Fruit fly (Drosophila melanogaster): ENCODE measurements around the gene Bicra.

Bicra gene

DNA sequence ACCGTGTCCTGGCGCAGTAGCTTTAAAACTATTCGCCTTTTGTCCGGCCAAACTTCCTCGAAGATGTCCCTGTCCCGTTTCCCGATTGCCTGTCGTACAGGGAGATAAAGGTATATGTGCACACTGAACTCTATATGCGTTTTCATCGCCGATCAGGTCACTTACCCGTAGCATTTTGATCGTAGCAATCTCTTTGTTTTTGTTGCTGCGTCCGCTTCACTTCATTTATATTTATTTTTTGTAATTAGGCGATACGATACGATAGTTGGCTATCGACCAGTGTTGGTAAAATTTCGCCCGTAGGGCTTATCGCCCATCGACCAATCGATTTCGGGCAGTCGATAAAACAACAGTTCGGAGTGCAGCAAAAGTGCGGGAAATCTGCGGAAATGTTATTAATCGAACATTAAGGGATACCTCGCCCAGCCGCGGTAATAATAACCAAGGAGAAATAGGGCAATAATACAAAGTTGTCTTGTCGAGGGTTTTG lies at the start of gene Bicra, which contains the start of gene Cul5:
Gene Bicra (plus strand): TSS at position 324 of the 490 bp plus-strand sequence.
Gene Cul5 (minus strand): TSS at position 259 of the 490 bp plus-strand sequence.
- TF ChIP-seq CG17801 (GFP tag; optimal IDR thresholded peaks at IDR 0.05; ENCODE audit: partially characterized antibody) = peak; percentile 67

DNA sequence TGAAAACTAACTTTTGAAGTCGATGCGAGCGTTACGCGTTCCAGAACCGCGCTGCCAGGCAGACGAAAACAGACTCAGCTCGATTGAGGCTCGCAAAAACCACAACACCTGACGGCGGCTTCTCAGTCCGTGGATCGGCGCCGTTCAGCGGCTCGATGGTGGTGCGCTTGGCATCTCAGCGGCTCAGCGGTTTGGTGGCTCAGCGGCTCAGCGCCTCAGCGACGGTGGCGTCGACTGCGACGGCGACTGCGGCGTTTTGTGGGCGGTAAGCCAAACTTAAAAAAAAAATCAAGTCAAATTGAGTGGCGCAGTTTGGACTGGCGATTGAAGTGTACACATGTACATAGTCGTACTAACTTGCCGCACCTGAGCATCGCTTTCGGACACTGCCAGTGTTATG lies 42.5 kb upstream of the Bicra start, which contains the start of gene wat:
Gene wat (minus strand): TSS at position 41 of the 400 bp plus-strand sequence.
- TF ChIP-seq CG17801 (GFP tag; optimal IDR thresholded peaks at IDR 0.05; ENCODE audit: partially characterized antibody) = no peak

DNA sequence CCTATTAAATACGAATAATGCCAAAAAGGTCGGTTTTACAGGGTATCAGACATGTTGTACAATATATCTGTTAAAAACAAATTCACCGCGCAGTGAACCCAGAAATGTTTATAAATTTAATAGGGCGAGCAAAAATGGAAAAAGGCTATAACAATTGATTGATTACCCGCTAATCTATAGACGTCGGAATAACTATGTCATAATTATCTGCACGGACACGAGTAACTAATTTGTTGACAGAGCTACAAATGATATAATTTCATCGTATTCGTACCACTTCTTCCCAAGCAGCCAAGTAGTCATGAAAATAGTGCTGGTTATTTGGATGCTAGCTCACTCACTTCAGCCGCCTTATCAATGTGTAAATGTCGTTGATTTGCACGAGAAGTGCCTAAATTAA lies 38.2 kb upstream of the Bicra start, which contains the start of gene CG14518:
Gene CG14518 (plus strand): TSS at position 301 of the 400 bp plus-strand sequence.
- TF ChIP-seq CG17801 (GFP tag; optimal IDR thresholded peaks at IDR 0.05; ENCODE audit: partially characterized antibody) = no peak

DNA sequence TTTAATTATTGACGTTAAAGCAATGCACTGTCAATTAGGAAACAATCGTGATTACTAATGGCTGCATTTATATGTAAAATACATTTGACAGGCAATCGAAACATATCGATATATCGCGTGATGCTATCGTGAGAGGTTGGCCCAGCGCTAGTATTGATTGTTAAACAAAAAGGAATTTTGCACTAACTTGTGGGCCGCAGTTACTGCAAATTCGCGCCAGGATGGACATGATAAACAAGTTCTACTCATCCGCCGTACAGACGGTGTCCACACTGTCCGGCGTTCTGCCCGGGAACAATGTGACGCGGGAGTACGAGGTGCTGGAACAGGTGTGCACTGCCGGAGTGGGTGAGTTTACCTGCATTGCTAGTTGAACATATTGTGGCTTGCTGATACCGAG lies 35.7 kb upstream of the Bicra start, which contains the start of the genes eIF4E6 and CG1951:
Gene eIF4E6 (minus strand): TSS at position 53 of the 400 bp plus-strand sequence.
Gene CG1951 (plus strand): TSS at position 115 of the 400 bp plus-strand sequence.
- peak; percentile 32 for TF ChIP-seq CG17801 (GFP tag; optimal IDR thresholded peaks at IDR 0.05; ENCODE audit: partially characterized antibody)

DNA sequence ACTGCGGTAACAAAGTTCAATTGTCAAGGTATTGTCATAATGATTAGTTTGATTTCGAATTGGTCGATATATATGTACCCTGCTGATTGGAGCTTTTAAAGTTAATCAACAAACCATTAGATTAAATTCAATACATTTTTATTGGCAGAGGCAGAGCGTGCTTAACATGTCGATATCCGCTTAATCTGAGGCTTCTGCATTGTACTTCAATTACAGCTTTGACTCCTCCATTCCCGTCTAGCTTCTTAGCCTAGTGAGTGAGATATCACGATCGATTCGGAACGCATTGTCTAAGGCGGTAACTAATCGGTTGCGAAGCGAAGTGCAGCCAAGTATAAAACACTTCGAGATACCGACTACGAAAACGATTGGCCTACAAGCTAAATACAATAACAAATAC lies 30.3 kb upstream of the Bicra start, which contains the start of gene Ssl2:
Gene Ssl2 (minus strand): TSS at position 101 of the 400 bp plus-strand sequence.
- no peak for TF ChIP-seq CG17801 (GFP tag; optimal IDR thresholded peaks at IDR 0.05; ENCODE audit: partially characterized antibody)

DNA sequence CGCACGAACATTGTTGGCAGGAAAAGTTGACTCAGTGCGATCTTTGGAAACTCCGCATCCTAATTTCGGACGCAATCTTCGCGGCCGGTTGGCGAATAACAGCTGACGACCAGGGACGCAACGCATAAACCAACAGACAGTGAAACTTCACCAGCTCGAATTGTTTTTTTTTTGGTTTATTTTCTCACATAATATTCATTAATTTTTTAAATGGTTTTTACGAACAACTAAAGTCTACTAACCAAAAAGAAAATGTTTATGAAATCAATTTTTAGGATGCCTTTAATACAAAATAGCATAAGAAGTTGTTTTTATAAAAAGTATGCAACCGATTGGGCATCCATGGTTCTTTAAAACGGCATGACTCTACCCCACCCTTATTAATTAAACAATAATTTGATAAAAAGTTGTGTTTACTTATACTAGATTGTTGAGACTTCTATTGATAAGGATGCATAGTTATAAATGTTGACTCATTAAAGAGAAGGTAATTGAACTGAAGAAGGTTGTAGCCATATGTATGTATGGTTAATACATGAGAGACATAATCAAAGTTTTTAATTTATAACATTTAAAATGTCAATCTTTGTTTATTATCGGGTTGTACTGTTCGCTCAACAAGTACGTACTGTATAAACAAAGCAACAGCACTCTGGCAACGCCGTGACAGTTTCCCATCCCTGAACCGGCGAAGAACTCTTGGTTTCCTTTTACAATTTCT lies 28.8 kb upstream of the Bicra start, which contains the start of the genes beta4GalNAcTB and Cpsf100:
Gene beta4GalNAcTB (minus strand): TSS at position 100 of the 721 bp plus-strand sequence.
Gene Cpsf100 (plus strand): TSS at position 665 of the 721 bp plus-strand sequence.
- TF ChIP-seq CG17801 (GFP tag; optimal IDR thresholded peaks at IDR 0.05; ENCODE audit: partially characterized antibody) = peak; percentile 40

DNA sequence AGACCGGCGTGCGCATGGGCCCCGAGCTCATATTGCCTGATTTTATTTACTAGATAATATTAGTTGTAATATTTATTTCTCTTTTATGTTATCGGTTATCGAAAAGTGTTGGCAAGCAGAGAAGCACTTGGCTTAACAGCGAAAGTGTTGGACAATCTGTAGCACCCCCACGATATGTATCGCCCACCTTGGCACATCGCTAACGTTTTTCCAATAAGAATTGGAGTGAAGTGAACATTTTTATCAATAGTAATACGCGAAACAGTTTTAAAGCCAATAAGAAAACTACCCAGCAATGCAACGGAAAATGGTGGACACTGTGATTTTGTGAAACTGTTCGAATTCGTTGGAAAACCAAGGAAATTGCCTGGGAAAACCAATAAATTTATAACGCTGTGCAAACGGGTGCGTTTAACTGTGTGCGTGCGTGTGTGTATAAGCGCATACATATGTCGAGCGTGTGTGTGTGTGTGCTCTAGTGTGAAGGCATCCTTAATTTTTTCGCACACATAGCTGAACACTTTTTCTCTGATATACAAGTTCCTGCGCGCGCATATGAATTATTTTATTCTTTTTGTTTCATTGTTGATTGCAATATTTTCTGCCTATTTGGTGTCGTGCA lies 23.8 kb upstream of the Bicra start, which contains the start of the genes Slu7 and Pkc98E:
Gene Slu7 (minus strand): TSS at position 112 of the 622 bp plus-strand sequence.
Gene Pkc98E (plus strand): TSS at position 197 of the 622 bp plus-strand sequence.
- peak; percentile 50 for TF ChIP-seq CG17801 (GFP tag; optimal IDR thresholded peaks at IDR 0.05; ENCODE audit: partially characterized antibody)

DNA sequence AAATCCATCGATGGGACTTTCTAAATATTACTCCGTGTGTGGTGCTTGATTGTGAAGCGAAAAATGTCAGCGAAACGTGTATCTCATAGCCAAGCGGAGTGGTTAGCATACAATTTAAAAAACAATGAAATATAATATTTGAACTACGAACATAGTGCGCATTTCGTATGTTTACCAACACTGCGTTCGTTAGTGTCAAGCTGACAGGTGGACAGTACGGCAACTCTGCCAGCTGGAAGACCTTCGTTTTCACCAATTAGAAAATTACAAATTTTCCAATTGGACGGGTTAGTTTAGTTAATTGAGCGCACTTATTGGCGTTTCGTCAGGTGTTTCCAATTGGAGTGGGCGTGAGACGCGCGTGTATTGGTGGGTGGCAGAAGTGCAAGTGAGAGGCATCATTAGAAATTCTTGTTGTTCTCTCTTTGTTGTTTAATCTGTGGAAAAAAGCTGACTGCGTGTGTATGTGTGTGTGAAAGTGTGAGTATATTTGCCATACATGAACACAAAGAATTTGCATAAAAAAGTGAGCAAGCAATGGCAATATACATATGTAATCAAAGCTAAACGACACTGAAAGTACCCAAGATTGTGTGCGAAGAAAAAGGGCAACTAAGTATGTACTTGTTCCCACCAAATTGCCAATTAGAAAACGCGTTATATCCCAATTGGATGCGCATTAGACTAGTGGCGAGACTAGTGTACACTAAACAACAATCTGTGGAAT lies 23.0 kb upstream of the Bicra start:
- peak; percentile 20 for TF ChIP-seq CG17801 (GFP tag; optimal IDR thresholded peaks at IDR 0.05; ENCODE audit: partially characterized antibody)

DNA sequence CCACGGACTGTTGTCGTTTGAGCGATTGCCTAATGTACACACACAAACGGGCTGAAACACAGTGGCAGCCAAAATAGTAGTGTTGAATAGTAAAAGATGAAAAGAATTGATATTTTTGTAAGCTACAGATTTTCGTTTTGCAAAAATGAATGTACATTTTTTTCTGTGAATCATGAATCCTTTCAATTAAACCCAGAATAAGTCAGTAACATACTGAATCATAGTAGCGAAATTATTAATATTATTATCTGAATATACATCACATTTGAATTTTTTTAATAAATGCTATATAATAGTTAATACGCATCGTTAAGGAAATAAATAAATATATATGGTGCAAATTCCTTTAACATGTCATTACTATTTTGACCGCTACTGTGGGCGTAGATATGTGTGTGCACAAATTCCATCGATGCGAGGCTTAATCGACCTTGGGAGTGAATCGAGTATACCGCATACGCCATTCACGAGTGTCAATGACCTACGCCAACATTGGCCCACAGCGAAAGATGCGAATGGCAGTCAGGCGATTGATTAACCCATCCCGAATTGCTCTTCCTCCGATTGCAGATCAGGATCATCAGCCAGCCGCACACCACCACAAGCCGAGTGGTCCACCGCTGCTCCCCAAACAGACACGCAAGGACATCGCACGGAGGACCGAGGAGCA lies 22.2 kb upstream of the Bicra start:
- peak; percentile 48 for TF ChIP-seq CG17801 (GFP tag; optimal IDR thresholded peaks at IDR 0.05; ENCODE audit: partially characterized antibody)

DNA sequence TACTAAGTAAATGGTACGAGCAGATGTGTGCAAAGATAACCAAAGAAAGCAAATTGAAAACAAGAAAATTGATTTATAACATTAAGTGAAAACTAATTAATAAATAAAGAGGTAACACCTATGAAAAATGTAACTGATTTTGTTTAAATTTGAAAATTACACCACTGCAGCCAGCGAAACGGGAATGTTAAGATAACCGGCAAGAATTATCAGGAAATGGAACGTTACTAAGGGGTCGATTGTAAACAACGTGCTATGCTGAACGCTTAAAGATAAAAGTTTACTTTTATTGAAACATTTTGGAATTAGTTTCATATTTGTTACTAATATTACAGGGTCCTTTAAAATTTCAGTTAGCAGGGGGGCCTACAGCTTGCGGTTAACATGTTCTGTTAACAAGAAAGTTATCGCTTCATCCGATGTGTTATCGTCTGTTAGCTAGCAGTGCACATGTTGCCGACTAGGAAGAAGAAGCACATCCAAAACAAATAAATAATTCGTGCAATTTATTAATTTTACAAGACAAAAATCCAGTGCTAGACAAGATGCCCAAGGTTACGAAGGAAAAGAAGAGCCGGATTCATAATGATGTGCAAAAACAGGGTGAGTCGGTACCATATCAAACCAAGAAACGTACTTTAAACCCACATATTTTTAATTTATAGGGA lies 13.7 kb upstream of the Bicra start, which contains the start of gene CG11837:
Gene CG11837 (plus strand): TSS at position 439 of the 668 bp plus-strand sequence.
- TF ChIP-seq CG17801 (GFP tag; optimal IDR thresholded peaks at IDR 0.05; ENCODE audit: partially characterized antibody) = no peak

DNA sequence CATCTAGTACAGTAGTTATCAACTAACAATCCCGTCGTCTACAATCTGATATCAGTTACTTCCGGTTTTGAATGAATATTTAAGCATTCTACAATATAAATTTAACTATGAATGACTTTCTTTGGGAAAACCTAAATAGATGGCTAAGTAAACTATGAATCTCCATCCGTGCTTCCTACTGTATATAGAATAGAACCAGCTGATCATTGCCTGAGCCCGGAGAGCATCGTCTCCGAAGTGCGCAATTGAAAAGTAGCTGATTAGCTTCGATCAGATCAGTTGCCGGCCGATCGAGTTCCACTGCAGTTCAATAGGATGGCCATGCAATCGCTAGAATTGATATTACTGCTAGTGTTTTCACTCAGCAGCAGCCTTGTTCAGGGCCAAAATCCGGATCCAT lies 12.1 kb upstream of the Bicra start, which contains the start of gene CG11841:
Gene CG11841 (plus strand): TSS at position 301 of the 400 bp plus-strand sequence.
- no peak for TF ChIP-seq CG17801 (GFP tag; optimal IDR thresholded peaks at IDR 0.05; ENCODE audit: partially characterized antibody)

DNA sequence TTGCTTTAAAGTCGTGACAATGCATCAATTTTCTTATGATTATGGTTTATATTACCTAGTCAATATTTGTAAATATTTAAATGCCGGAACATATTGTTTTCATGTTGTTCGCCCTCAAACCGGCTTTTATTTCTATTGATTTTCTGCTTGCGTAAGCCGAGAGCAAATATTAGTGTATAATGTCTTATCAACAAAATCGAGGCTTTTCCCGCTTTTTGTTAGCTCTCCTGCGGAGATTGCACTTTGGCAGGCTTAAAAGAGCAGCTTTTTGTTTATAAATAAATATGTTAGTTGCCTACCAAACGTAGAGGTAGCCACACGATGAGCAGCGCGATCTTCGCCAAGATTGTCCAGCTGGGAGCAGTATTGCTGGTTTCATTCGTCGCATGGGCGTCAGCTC lies 10.5 kb upstream of the Bicra start, which contains the start of gene CG11842:
Gene CG11842 (plus strand): TSS at position 301 of the 400 bp plus-strand sequence.
- no peak for TF ChIP-seq CG17801 (GFP tag; optimal IDR thresholded peaks at IDR 0.05; ENCODE audit: partially characterized antibody)

DNA sequence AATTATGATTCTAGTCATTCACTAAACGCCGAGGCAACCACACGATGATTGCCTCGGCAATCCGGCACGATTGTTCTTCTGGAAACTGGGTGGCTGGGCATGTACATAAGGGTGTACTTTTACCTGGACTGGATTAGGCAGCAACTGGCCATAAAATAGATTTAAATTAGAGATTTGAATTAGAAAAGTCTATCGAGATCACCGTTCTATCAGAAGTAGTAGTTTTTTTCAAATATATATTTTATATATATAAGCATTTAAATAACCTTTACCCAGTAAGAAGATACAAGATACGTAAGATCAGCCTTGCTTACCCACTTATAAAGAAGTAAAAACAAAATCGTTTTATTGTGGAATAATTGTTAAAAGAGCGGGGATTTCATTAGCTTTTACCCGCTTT lies 8.8 kb upstream of the Bicra start, which contains the start of gene CG11843:
Gene CG11843 (plus strand): TSS at position 301 of the 400 bp plus-strand sequence.
- TF ChIP-seq CG17801 (GFP tag; optimal IDR thresholded peaks at IDR 0.05; ENCODE audit: partially characterized antibody) = no peak

Data from ovary, adult (tissue).